Worm (Caenorhabditis elegans) whole organism, L4 larva: ENCODE data around the gene Y62E10A.23.

Experiments used
- aly-2 ChIP-seq: sonication (generic microtip); optimal IDR thresholded peaks from 2 replicates; lab custom pipeline; 2018; ENCODE audit warnings: missing biosample characterization, missing genetic modification characterization
- ceh-44 ChIP-seq: fragments of 200-800 bp; sonication (Bioruptor generic); IDR thresholded peaks from 2 replicates; pipeline ENCODE4 v1.3.6; 2022; ENCODE audit warnings: missing genetic modification reagents, missing genetic modification characterization, missing compliant biosample characterization
- lin-1 ChIP-seq: fragments of 200-800 bp; sonication (Bioruptor generic); IDR thresholded peaks from 2 replicates; pipeline ENCODE4 v1.3.6; 2022; ENCODE audit warnings: missing genetic modification reagents, missing genetic modification characterization, missing compliant biosample characterization
- lin-15B ChIP-seq: fragments of 150-350 bp; sonication (generic microtip); optimal IDR thresholded peaks from 3 replicates; lab custom pipeline; 2014; ENCODE audit warnings: missing biosample characterization, missing genetic modification characterization
- mep-1 ChIP-seq: fragments of 150-350 bp; sonication (generic microtip); optimal IDR thresholded peaks from 3 replicates; lab custom pipeline; 2014; ENCODE audit warnings: missing biosample characterization, missing genetic modification characterization
- mxl-3 ChIP-seq: fragments of 200-800 bp; sonication (Bioruptor generic); optimal IDR thresholded peaks from 2 replicates; lab custom pipeline; 2018; ENCODE audit warnings: mild to moderate bottlenecking, missing genetic modification characterization, missing compliant biosample characterization
- nhr-237 ChIP-seq: sonication (generic microtip); optimal IDR thresholded peaks from 2 replicates; lab custom pipeline; 2017; ENCODE audit warnings: missing biosample characterization, missing genetic modification characterization
- nhr-41 ChIP-seq: fragments of 200-800 bp; sonication (Bioruptor generic); IDR thresholded peaks from 2 replicates; pipeline ENCODE4 v1.3.6; 2022; ENCODE audit warnings: missing genetic modification reagents, missing genetic modification characterization, missing compliant biosample characterization
- snpc-4 ChIP-seq: fragments of 150-350 bp; optimal IDR thresholded peaks from 2 replicates; lab custom pipeline; 2014; ENCODE audit warnings: missing biosample characterization, missing genetic modification characterization
- unc-130 ChIP-seq: sonication (generic microtip); optimal IDR thresholded peaks from 2 replicates; lab custom pipeline; 2016; ENCODE audit warnings: missing genetic modification reagents, missing genetic modification characterization, missing compliant biosample characterization
- unc-39 ChIP-seq: sonication (generic microtip); optimal IDR thresholded peaks from 2 replicates; lab custom pipeline; 2017; ENCODE audit warnings: missing biosample characterization, missing genetic modification characterization

- TF ChIP-seq ceh-44 (GFP tag; lab: Robert Waterston, UW) (no peak), nhr-41 (GFP tag; lab: Robert Waterston, UW) (no peak), aly-2 (tag; lab: Kevin White, UChicago) (no peak), snpc-4 (tag; lab: Kevin White, UChicago) (no peak), lin-15B (no peak), unc-39 (tag; lab: Kevin White, UChicago) (no peak), lin-1 (GFP tag; lab: Robert Waterston, UW) (no peak), unc-130 (no peak), mep-1 (tag; lab: Kevin White, UChicago) (no peak), mxl-3 (GFP tag; lab: Kevin White, UChicago) (no peak), nhr-237 (no peak)
Observed at ce11 chrIV:13415739-13416271, 29.7 kb downstream of the Y62E10A.23 start, which contains the start of the genes pik-1 and aptf-2.
